Worm (Caenorhabditis elegans): ENCODE data around the gene sre-8.

sre-8 gene

DNA sequence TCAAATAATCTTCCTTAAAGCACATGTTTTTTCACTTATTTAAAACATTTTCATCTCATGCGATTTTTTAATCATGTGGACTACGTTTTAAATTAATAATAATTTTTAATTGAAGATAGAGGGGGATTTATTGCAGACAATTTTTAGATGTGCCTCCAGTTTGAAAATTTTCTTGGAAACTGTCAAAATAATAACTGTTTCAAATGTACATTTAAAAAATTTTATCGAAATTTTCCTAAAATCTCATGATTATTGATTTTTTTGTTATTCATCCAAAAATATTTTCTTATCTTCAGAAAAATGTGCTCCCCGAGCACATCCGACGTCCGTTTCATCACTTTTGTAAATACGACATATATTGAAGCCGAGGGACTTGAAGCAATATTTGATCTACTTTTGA is at the start of gene sre-8:
Gene sre-8, plus strand, starts transcription at position 301 of the 400 bp plus-strand sequence.
- TF ChIP-seq dao-5 (tag; optimal IDR thresholded peaks at IDR 0.05) (no peak), W03F9.2 (tag; optimal IDR thresholded peaks at IDR 0.05) (no peak), him-1 (tag; optimal IDR thresholded peaks at IDR 0.05) (no peak)

DNA sequence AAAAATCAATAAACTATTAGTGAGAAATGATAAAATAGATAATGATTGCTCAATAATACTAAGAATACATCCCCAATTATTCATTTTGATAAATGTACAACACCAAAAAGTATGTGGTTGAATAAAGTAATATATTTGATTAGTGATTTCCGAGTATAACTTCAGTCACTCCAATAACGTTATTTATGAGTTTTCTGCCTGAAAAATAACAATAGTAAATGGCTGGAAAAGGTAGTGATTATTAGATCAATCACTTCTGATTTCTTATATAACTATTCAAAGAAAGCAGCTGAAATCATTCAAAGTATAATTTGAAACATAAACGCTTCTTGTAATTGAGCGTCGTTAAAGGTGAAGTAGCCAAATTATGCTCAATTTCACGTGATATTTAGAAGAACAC is 46.2 kb upstream of the sre-8 start, which contains the start of gene str-230:
Gene str-230, minus strand, starts transcription at position 101 of the 400 bp plus-strand sequence.
- no peak for TF ChIP-seq him-1 (tag; optimal IDR thresholded peaks at IDR 0.05)
- no peak for TF ChIP-seq dao-5 (tag; optimal IDR thresholded peaks at IDR 0.05)

DNA sequence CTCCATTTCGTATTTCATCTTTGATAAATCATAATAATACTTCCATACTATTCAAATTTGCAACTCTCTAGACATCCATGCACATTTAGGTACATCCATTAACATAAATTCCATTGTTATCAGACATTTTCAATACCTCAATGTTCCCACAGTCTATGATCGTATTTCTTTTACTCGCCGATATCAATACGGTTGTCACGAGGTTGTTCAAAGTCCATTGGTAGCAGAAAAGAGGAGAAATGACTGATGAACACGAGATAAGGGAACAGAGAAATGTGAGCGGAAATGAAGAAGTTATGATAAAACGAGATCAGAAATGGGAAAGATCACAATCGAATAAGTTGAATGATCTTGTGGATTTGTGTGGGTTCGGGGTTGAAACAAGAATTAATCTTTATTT is 44.1 kb upstream of the sre-8 start:
- TF ChIP-seq dao-5 (tag; optimal IDR thresholded peaks at IDR 0.05), result no peak
- no peak for TF ChIP-seq W03F9.2 (tag; optimal IDR thresholded peaks at IDR 0.05)
- TF ChIP-seq him-1 (tag; optimal IDR thresholded peaks at IDR 0.05), result no peak

- TF ChIP-seq him-1 (tag; optimal IDR thresholded peaks at IDR 0.05) (no peak), W03F9.2 (tag; optimal IDR thresholded peaks at IDR 0.05) (no peak), dao-5 (tag; optimal IDR thresholded peaks at IDR 0.05) (no peak)
These were observed 41.8 kb upstream of the sre-8 start, which contains the start of gene T16A9.5 for ce11 chrV:14215106-14215505. TSS of gene T16A9.5 (minus strand) at chrV:14215206.

- TF ChIP-seq dao-5 (tag; optimal IDR thresholded peaks at IDR 0.05) (no peak), W03F9.2 (tag; optimal IDR thresholded peaks at IDR 0.05) (no peak), him-1 (tag; optimal IDR thresholded peaks at IDR 0.05) (no peak)
These were observed 33.8 kb upstream of the sre-8 start for ce11 chrV:14223141-14223540.

DNA sequence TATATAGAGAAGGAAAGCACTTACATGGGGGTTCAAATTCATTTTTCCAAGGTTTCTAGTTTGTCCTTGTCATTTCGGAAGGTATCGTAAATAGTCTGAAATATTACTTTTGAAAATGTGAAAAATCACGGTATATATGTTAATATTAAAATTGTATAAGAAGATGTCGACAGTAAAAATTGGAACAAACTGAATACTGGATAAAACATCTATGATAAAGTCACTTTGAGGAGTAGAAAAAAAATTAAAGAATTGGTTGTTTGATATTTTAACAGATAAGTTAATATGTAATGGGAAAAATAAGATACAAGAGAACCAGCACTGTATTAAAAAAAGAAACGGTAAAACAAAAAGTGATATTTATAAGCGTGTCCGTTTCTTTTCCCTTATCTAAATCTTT is 30.5 kb upstream of the sre-8 start, which contains the start of gene nep-21:
Gene nep-21, minus strand, starts transcription at position 101 of the 400 bp plus-strand sequence.
- TF ChIP-seq him-1 (tag; optimal IDR thresholded peaks at IDR 0.05) (no peak), dao-5 (tag; optimal IDR thresholded peaks at IDR 0.05) (no peak), W03F9.2 (tag; optimal IDR thresholded peaks at IDR 0.05) (no peak)

DNA sequence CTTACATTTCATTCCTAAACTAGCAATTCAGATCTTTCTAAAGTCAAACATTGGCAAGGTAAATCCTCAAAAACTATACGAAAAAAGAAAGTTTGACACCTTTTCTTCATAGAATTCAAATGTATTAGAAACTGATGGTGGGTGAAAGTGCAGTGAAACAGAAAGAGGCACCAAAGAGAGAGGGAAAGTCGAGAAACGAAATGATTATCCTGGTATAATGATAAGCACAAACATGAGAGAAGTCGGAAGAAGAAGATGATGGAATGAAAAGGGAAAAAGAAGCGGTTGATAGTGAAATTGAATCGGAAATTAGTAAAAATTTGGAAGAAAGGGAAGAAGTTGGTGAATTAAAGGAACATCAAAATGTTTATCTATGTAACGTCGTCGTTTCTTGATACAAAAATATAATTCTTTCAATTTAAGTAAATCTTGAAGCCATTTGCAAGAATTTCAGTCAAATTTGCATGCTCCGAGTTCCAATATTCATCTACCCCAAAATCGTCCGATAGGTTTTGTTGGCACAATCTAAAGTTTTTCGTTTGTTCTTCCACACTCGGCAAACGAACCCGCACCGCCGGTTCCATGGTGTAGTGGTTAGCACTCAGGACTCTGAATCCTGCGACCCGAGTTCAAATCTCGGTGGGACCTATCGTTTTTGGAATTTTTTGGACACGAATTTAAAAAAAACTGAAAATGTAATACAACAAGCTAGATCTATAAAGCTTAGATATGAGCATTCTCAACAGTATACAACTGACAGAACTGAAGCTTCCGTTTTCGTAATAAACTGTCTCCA is 25.9 kb upstream of the sre-8 start:
- TF ChIP-seq dao-5 (tag; optimal IDR thresholded peaks at IDR 0.05) (no peak), him-1 (tag; optimal IDR thresholded peaks at IDR 0.05) (no peak)

- TF ChIP-seq W03F9.2 (tag; optimal IDR thresholded peaks at IDR 0.05) (no peak), dao-5 (tag; optimal IDR thresholded peaks at IDR 0.05) (no peak), him-1 (tag; optimal IDR thresholded peaks at IDR 0.05) (no peak)
These were observed 25.3 kb upstream of the sre-8 start for ce11 chrV:14231656-14232055.

ce11 chrV:14235942-14236341 is 21.0 kb upstream of the sre-8 start, which contains the start of gene ent-3:
TSS of gene ent-3 (minus strand) at chrV:14236042.
- TF ChIP-seq dao-5 (tag; optimal IDR thresholded peaks at IDR 0.05) (no peak), him-1 (tag; optimal IDR thresholded peaks at IDR 0.05) (no peak), W03F9.2 (tag; optimal IDR thresholded peaks at IDR 0.05) (no peak)

DNA sequence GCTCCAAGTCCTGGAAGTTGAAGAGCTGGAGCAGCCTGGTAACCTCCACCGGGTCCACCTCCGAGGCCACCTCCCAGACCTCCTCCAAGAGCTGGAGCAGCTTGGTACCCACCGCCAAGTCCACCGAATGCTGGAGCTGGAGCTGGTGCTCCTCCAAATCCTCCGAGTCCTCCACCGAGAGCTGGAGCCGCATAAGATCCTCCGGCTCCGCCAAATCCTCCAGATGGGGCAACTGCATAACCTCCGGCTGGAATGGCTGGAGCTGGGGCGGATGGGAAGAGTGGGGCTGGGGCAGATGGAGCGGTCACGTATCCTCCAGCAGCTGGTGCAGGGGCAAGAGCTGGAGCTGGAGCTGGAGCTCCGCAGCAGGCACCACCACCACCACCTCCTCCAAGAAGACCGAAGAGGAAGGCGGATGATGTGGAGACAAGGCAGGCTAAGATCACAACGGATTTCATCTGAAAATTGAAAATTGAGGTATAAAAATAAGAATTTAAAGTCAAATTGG is 16.2 kb upstream of the sre-8 start, which contains the start of gene K02E11.10:
Gene K02E11.10, minus strand, starts transcription at position 458 of the 508 bp plus-strand sequence.
- TF ChIP-seq dao-5 (tag; optimal IDR thresholded peaks at IDR 0.05) (no peak), W03F9.2 (tag; optimal IDR thresholded peaks at IDR 0.05) (no peak), him-1 (tag; optimal IDR thresholded peaks at IDR 0.05) (no peak)

ce11 chrV:14243904-14244303 is 13.0 kb upstream of the sre-8 start, which contains the start of gene sre-7:
TSS of gene sre-7 (plus strand) at chrV:14244204.
- no peak for TF ChIP-seq dao-5 (tag; optimal IDR thresholded peaks at IDR 0.05)
- TF ChIP-seq W03F9.2 (tag; optimal IDR thresholded peaks at IDR 0.05), result no peak
- no peak for TF ChIP-seq him-1 (tag; optimal IDR thresholded peaks at IDR 0.05)

- no peak for TF ChIP-seq him-1 (tag; optimal IDR thresholded peaks at IDR 0.05)
- no peak for TF ChIP-seq dao-5 (tag; optimal IDR thresholded peaks at IDR 0.05)
- no peak for TF ChIP-seq W03F9.2 (tag; optimal IDR thresholded peaks at IDR 0.05)
These were observed 10.2 kb upstream of the sre-8 start, which contains the start of gene K02E11.3 for ce11 chrV:14246761-14247160. TSS of gene K02E11.3 (minus strand) at chrV:14246861.

DNA sequence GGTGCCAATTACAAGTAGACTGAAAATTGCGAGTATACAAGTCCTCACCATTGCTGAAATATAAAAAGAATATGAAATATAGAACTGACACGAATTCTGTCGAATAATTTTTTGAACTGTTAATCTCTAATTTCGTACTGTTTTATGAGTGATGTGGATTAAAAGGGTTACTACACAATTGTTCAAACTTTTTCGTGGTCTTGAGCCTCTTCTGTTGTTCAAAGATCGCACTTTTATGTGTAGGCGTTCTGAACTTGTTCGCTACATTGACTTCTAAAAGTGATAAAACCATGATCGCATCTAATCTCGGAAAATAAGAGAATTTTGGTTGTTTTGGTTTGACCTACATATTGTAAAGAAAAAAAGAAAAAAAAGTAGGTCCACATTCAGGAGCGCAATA is 8.9 kb upstream of the sre-8 start, which contains the start of gene K02E11.4:
Gene K02E11.4, minus strand, starts transcription at position 101 of the 400 bp plus-strand sequence.
- no peak for TF ChIP-seq dao-5 (tag; optimal IDR thresholded peaks at IDR 0.05)
- no peak for TF ChIP-seq him-1 (tag; optimal IDR thresholded peaks at IDR 0.05)
- TF ChIP-seq W03F9.2 (tag; optimal IDR thresholded peaks at IDR 0.05), result no peak

- TF ChIP-seq dao-5 (tag; optimal IDR thresholded peaks at IDR 0.05), result no peak
- no peak for TF ChIP-seq W03F9.2 (tag; optimal IDR thresholded peaks at IDR 0.05)
- TF ChIP-seq him-1 (tag; optimal IDR thresholded peaks at IDR 0.05), result no peak
These were observed 8.3 kb upstream of the sre-8 start, which contains the start of gene K02E11.6 for ce11 chrV:14248654-14249053. TSS of gene K02E11.6 (plus strand) at chrV:14248802.

All from whole organism, L4/young adult.